Worm (Caenorhabditis elegans) whole organism, L2 larva: ENCODE results near the gene C06C3.3.

Experiments
- C34F6.9 ChIP-seq: fragments of 150-350 bp; optimal IDR thresholded peaks from 2 replicates; lab custom pipeline; 2014; ENCODE audit warnings: missing biosample characterization, missing genetic modification characterization
- R02D3.7 ChIP-seq: fragments of 150-350 bp; optimal IDR thresholded peaks from 2 replicates; lab custom pipeline; 2014; ENCODE audit warnings: missing biosample characterization, missing genetic modification characterization
- Y55F3AM.14 ChIP-seq: fragments of 200-800 bp; sonication (Bioruptor generic); optimal IDR thresholded peaks from 2 replicates; lab custom pipeline; 2018; ENCODE audit warnings: mild to moderate bottlenecking, missing genetic modification characterization, missing compliant biosample characterization
- ZK546.5 ChIP-seq: sonication (generic microtip); optimal IDR thresholded peaks from 2 replicates; lab custom pipeline; 2017; ENCODE audit warnings: missing biosample characterization, missing genetic modification characterization
- alr-1 ChIP-seq: fragments of 150-350 bp; optimal IDR thresholded peaks from 2 replicates; lab custom pipeline; 2014; ENCODE audit warnings: missing biosample characterization, missing genetic modification characterization
- aly-2 ChIP-seq: fragments of 150-350 bp; optimal IDR thresholded peaks from 2 replicates; lab custom pipeline; 2014; ENCODE audit warnings: missing biosample characterization, missing genetic modification characterization
- ceh-16 ChIP-seq: fragments of 150-350 bp; optimal IDR thresholded peaks from 2 replicates; lab custom pipeline; 2014; ENCODE audit warnings: missing biosample characterization, missing genetic modification characterization
- ceh-82 ChIP-seq: fragments of 150-350 bp; optimal IDR thresholded peaks from 2 replicates; lab custom pipeline; 2014; ENCODE audit warnings: missing biosample characterization, missing genetic modification characterization
- crh-2 ChIP-seq: sonication (generic microtip); optimal IDR thresholded peaks from 2 replicates; lab custom pipeline; 2017; ENCODE audit warnings: missing biosample characterization, missing genetic modification characterization
- dmd-4 ChIP-seq: sonication (generic microtip); optimal IDR thresholded peaks from 2 replicates; lab custom pipeline; 2017; ENCODE audit warnings: missing biosample characterization, missing genetic modification characterization
- egl-27 ChIP-seq: sonication (generic microtip); optimal IDR thresholded peaks from 3 replicates; lab custom pipeline; 2017; ENCODE audit warnings: missing biosample characterization, missing genetic modification reagents, missing genetic modification characterization
- elt-3 ChIP-seq: sonication (generic microtip); optimal IDR thresholded peaks from 2 replicates; lab custom pipeline; 2017; ENCODE audit warnings: missing biosample characterization, missing genetic modification characterization
- fos-1 ChIP-seq: fragments of 150-350 bp; optimal IDR thresholded peaks from 2 replicates; lab custom pipeline; 2014; ENCODE audit warnings: missing biosample characterization, missing genetic modification characterization
- gmeb-1 ChIP-seq: fragments of 150-350 bp; optimal IDR thresholded peaks from 2 replicates; lab custom pipeline; 2014; ENCODE audit warnings: missing biosample characterization, missing genetic modification characterization
- lin-13 ChIP-seq: fragments of 150-350 bp; optimal IDR thresholded peaks from 2 replicates; lab custom pipeline; 2014; ENCODE audit warnings: missing biosample characterization, missing genetic modification reagents, missing genetic modification characterization
- lin-39 ChIP-seq: fragments of 150-350 bp; optimal IDR thresholded peaks from 2 replicates; lab custom pipeline; 2014; ENCODE audit warnings: missing biosample characterization, missing genetic modification reagents, missing genetic modification characterization
- lsy-2 ChIP-seq, 2 experiments: fragments of 150-350 bp in 1 of 2; sonication (generic microtip) in 1 of 2; optimal IDR thresholded peaks; 2 replicates each; lab custom pipeline; 2014 to 2017; ENCODE audit warnings: missing biosample characterization in 2 of 2, missing genetic modification characterization in 2 of 2
- mdl-1 ChIP-seq, 2 experiments: fragments of 150-350 bp in 1 of 2; sonication (generic microtip) in 1 of 2; optimal IDR thresholded peaks; 2 replicates each; lab custom pipeline; 2017; ENCODE audit warnings: missing biosample characterization in 2 of 2, missing genetic modification characterization in 2 of 2
- nhr-11 ChIP-seq: fragments of 150-350 bp; optimal IDR thresholded peaks from 2 replicates; lab custom pipeline; 2014; ENCODE audit warnings: missing biosample characterization, missing genetic modification characterization
- nhr-12 ChIP-seq: fragments of 150-350 bp; optimal IDR thresholded peaks from 2 replicates; lab custom pipeline; 2014; ENCODE audit warnings: missing biosample characterization, missing genetic modification characterization
- nhr-129 ChIP-seq: fragments of 150-350 bp; optimal IDR thresholded peaks from 2 replicates; lab custom pipeline; 2014; ENCODE audit warnings: missing biosample characterization, missing genetic modification characterization
- nhr-237 ChIP-seq: fragments of 150-350 bp; optimal IDR thresholded peaks from 2 replicates; lab custom pipeline; 2014; ENCODE audit warnings: missing biosample characterization, missing genetic modification characterization
- nhr-6 ChIP-seq: fragments of 150-350 bp; optimal IDR thresholded peaks from 2 replicates; lab custom pipeline; 2014; ENCODE audit warnings: missing biosample characterization, missing genetic modification characterization
- peb-1 ChIP-seq: fragments of 150-350 bp; optimal IDR thresholded peaks from 2 replicates; lab custom pipeline; 2014; ENCODE audit warnings: missing biosample characterization, missing genetic modification characterization
- sem-4 ChIP-seq: fragments of 150-350 bp; optimal IDR thresholded peaks from 2 replicates; lab custom pipeline; 2014; ENCODE audit warnings: missing biosample characterization, missing genetic modification reagents, missing genetic modification characterization
- skn-1 ChIP-seq: sonication (generic microtip); optimal IDR thresholded peaks from 2 replicates; lab custom pipeline; 2017; ENCODE audit warnings: missing biosample characterization, missing genetic modification characterization
- sma-3 ChIP-seq: sonication (generic microtip); optimal IDR thresholded peaks from 2 replicates; lab custom pipeline; 2016; ENCODE audit warnings: missing genetic modification reagents, missing genetic modification characterization, missing compliant biosample characterization
- sma-9 ChIP-seq, 2 experiments: fragments of 150-350 bp in 1 of 2; sonication (generic microtip) in 1 of 2; optimal IDR thresholded peaks; 2 replicates each; lab custom pipeline; 2014 to 2016; ENCODE audit warnings: missing genetic modification characterization in 2 of 2, mild to moderate bottlenecking in 1 of 2, missing biosample characterization in 1 of 2, missing compliant biosample characterization in 1 of 2, missing genetic modification reagents in 1 of 2, moderate library complexity in 1 of 2
- snpc-4 ChIP-seq: fragments of 150-350 bp; optimal IDR thresholded peaks from 2 replicates; lab custom pipeline; 2014; ENCODE audit warnings: missing biosample characterization, missing genetic modification characterization
- unc-39 ChIP-seq: fragments of 150-350 bp; optimal IDR thresholded peaks from 2 replicates; lab custom pipeline; 2014; ENCODE audit warnings: missing biosample characterization, missing genetic modification characterization
- unc-55 ChIP-seq: fragments of 150-350 bp; sonication (generic microtip); optimal IDR thresholded peaks from 3 replicates; lab custom pipeline; 2014; ENCODE audit warnings: missing biosample characterization, missing genetic modification reagents, missing genetic modification characterization
- unc-62 ChIP-seq: fragments of 150-350 bp; optimal IDR thresholded peaks from 2 replicates; lab custom pipeline; 2014; ENCODE audit warnings: missing biosample characterization, missing genetic modification reagents, missing genetic modification characterization
- ztf-1 ChIP-seq: fragments of 200-800 bp; sonication (Bioruptor generic); conservative IDR thresholded peaks from 2 replicates; pipeline ENCODE4 v1.3.6; 2022; ENCODE audit warnings: missing genetic modification characterization, missing compliant biosample characterization

The C06C3.3 gene

ce11 chrII:9412086-9412608 is 39.9 kb upstream of the C06C3.3 start, which contains the start of gene arrd-3:
Gene arrd-3 (plus strand): TSS chrII:9412558.
- TF ChIP-seq elt-3 (tag; lab: Kevin White, UChicago) (no peak), egl-27 (tag; lab: Kevin White, UChicago) (no peak), gmeb-1 (tag; lab: Kevin White, UChicago) (peak; percentile 7), fos-1 (tag; lab: Kevin White, UChicago) (peak; percentile 94), sma-9 (GFP tag; optimal IDR thresholded peaks at IDR 0.05; lab: Kevin White, UChicago) (peak; percentile 18), sma-9 (tag; optimal IDR thresholded peaks at IDR 0.05; lab: Kevin White, UChicago) (no peak), ztf-1 (no peak), unc-39 (tag; lab: Kevin White, UChicago) (no peak), peb-1 (tag; lab: Kevin White, UChicago) (no peak), nhr-129 (tag; lab: Kevin White, UChicago) (no peak)

- no peak for TF ChIP-seq ceh-82 (tag; lab: Kevin White, UChicago)
- no peak for TF ChIP-seq aly-2 (tag; lab: Kevin White, UChicago)
- TF ChIP-seq C34F6.9, result no peak
- TF ChIP-seq dmd-4 (tag; lab: Kevin White, UChicago), result no peak
- no peak for TF ChIP-seq R02D3.7 (tag; lab: Kevin White, UChicago)
- TF ChIP-seq ZK546.5 (tag; lab: Kevin White, UChicago), result no peak
- TF ChIP-seq snpc-4 (tag; lab: Kevin White, UChicago), result no peak
- TF ChIP-seq lin-39, result no peak
- no peak for TF ChIP-seq nhr-237 (tag; lab: Kevin White, UChicago)
- TF ChIP-seq lin-13, result no peak
- no peak for TF ChIP-seq ceh-16
- TF ChIP-seq crh-2 (tag; lab: Kevin White, UChicago), result no peak
- no peak for TF ChIP-seq skn-1 (tag; lab: Kevin White, UChicago)
- TF ChIP-seq alr-1 (tag; lab: Kevin White, UChicago), result no peak
- TF ChIP-seq nhr-12, result no peak
- no peak for TF ChIP-seq unc-62 (GFP tag; lab: Kevin White, UChicago)
- no peak for TF ChIP-seq mdl-1 (tag; optimal IDR thresholded peaks at IDR 0.05; lab: Kevin White, UChicago)
- no peak for TF ChIP-seq Y55F3AM.14
- no peak for TF ChIP-seq nhr-6 (tag; lab: Kevin White, UChicago)
- TF ChIP-seq lsy-2 (tag; optimal IDR thresholded peaks at IDR 0.05; lab: Kevin White, UChicago), result no peak
These were observed 39.2 kb upstream of the C06C3.3 start, which contains the start of gene M176.9 for ce11 chrII:9411497-9411896. Gene M176.9 (minus strand): TSS chrII:9411597.

- no peak for TF ChIP-seq elt-3 (tag; lab: Kevin White, UChicago)
- TF ChIP-seq C34F6.9, result no peak
- TF ChIP-seq ceh-82 (tag; lab: Kevin White, UChicago), result no peak
- no peak for TF ChIP-seq peb-1 (tag; lab: Kevin White, UChicago)
- TF ChIP-seq ceh-16, result no peak
- TF ChIP-seq aly-2 (tag; lab: Kevin White, UChicago), result no peak
- TF ChIP-seq sem-4 (tag; lab: Kevin White, UChicago), result no peak
These were observed 35.2 kb upstream of the C06C3.3 start, which contains the start of gene arrd-2 for ce11 chrII:9407469-9407868. Gene arrd-2 (plus strand): TSS chrII:9407769.

- no peak for TF ChIP-seq R02D3.7 (tag; lab: Kevin White, UChicago)
- no peak for TF ChIP-seq unc-55 (GFP tag; lab: Kevin White, UChicago)
- no peak for TF ChIP-seq gmeb-1 (tag; lab: Kevin White, UChicago)
- no peak for TF ChIP-seq lsy-2 (tag; optimal IDR thresholded peaks at IDR 0.05; lab: Kevin White, UChicago)
- no peak for TF ChIP-seq ceh-16
- TF ChIP-seq elt-3 (tag; lab: Kevin White, UChicago), result no peak
- TF ChIP-seq nhr-11 (tag; lab: Kevin White, UChicago), result no peak
- TF ChIP-seq nhr-12, result no peak
- TF ChIP-seq sma-3 (GFP tag; lab: Kevin White, UChicago), result no peak
- TF ChIP-seq snpc-4 (tag; lab: Kevin White, UChicago), result no peak
- TF ChIP-seq ceh-82 (tag; lab: Kevin White, UChicago), result no peak
- no peak for TF ChIP-seq nhr-129 (tag; lab: Kevin White, UChicago)
- TF ChIP-seq sem-4 (tag; lab: Kevin White, UChicago), result no peak
- TF ChIP-seq C34F6.9, result no peak
- no peak for TF ChIP-seq dmd-4 (tag; lab: Kevin White, UChicago)
- no peak for TF ChIP-seq lin-39
- TF ChIP-seq skn-1 (tag; lab: Kevin White, UChicago), result no peak
- no peak for TF ChIP-seq Y55F3AM.14
These were observed 34.7 kb upstream of the C06C3.3 start, which contains the start of gene mpz-6 for ce11 chrII:9407020-9407419. Gene mpz-6 (minus strand): TSS chrII:9407120.
